Fruit fly (Drosophila melanogaster): ENCODE measurements around the gene osa.

dm6 chr3R:17709623-17710145, 8.5 kb downstream of the osa start:
- no peak for TF ChIP-seq ttk (optimal IDR thresholded peaks at IDR 0.05)
- no peak for TF ChIP-seq Myc (optimal IDR thresholded peaks at IDR 0.05)
- no peak for TF ChIP-seq psq (optimal IDR thresholded peaks at IDR 0.05)
- no peak for TF ChIP-seq h (optimal IDR thresholded peaks at IDR 0.05)

Data from Kc167 (cell line).